Worm (Caenorhabditis elegans) whole organism, L2 larva: ENCODE measurements around the gene C49F8.15.

Experiments used
- R02D3.7 ChIP-seq: fragments of 150-350 bp; optimal IDR thresholded peaks from 2 replicates; lab custom pipeline; 2014; ENCODE audit warnings: missing biosample characterization, missing genetic modification characterization
- Y55F3AM.14 ChIP-seq: fragments of 200-800 bp; sonication (Bioruptor generic); optimal IDR thresholded peaks from 2 replicates; lab custom pipeline; 2018; ENCODE audit warnings: mild to moderate bottlenecking, missing genetic modification characterization, missing compliant biosample characterization
- aly-2 ChIP-seq: fragments of 150-350 bp; optimal IDR thresholded peaks from 2 replicates; lab custom pipeline; 2014; ENCODE audit warnings: missing biosample characterization, missing genetic modification characterization
- ama-1 ChIP-seq: fragments of 150-350 bp; optimal IDR thresholded peaks from 2 replicates; lab custom pipeline; 2018; ENCODE audit warnings: inconsistent platforms
- dmd-4 ChIP-seq: sonication (generic microtip); optimal IDR thresholded peaks from 2 replicates; lab custom pipeline; 2017; ENCODE audit warnings: missing biosample characterization, missing genetic modification characterization
- nhr-12 ChIP-seq: fragments of 150-350 bp; optimal IDR thresholded peaks from 2 replicates; lab custom pipeline; 2014; ENCODE audit warnings: missing biosample characterization, missing genetic modification characterization
- skn-1 ChIP-seq: sonication (generic microtip); optimal IDR thresholded peaks from 2 replicates; lab custom pipeline; 2017; ENCODE audit warnings: missing biosample characterization, missing genetic modification characterization
- unc-39 ChIP-seq: fragments of 150-350 bp; optimal IDR thresholded peaks from 2 replicates; lab custom pipeline; 2014; ENCODE audit warnings: missing biosample characterization, missing genetic modification characterization
- unc-62 ChIP-seq: fragments of 150-350 bp; optimal IDR thresholded peaks from 2 replicates; lab custom pipeline; 2014; ENCODE audit warnings: missing biosample characterization, missing genetic modification reagents, missing genetic modification characterization
- ztf-11 ChIP-seq: sonication (generic microtip); optimal IDR thresholded peaks from 2 replicates; lab custom pipeline; 2017; ENCODE audit warnings: missing biosample characterization, missing genetic modification characterization

ce11 chrX:13409543-13409942, 47.2 kb upstream of the C49F8.15 start, which contains the start of the genes cyp-13B1 and C29F7.1:
- TF ChIP-seq R02D3.7 (tag; lab: Kevin White, UChicago) (no peak), nhr-12 (tag; lab: Kevin White, UChicago) (no peak), dmd-4 (tag; lab: Kevin White, UChicago) (no peak), skn-1 (tag; lab: Kevin White, UChicago) (no peak), Y55F3AM.14 (GFP tag; lab: Kevin White, UChicago) (no peak), ama-1 (no peak), ztf-11 (tag; lab: Kevin White, UChicago) (no peak), unc-39 (tag; lab: Kevin White, UChicago) (no peak), unc-62 (GFP tag; lab: Kevin White, UChicago) (no peak), aly-2 (no peak)
